Fruit fly (Drosophila melanogaster): Measurements from ENCODE around the gene GAA1.

GAA1 gene

dm6 chrX:5880139-5880924 is 7.2 kb upstream of the GAA1 start (continued):
- TF ChIP-seq scrt (GFP tag; optimal IDR thresholded peaks at IDR 0.05) (peak; percentile 67), E2f2 (GFP tag; IDR thresholded peaks at IDR 0.05) (peak; percentile 36; the same call in 1 of the 2 replicates), br (optimal IDR thresholded peaks at IDR 0.05) (no peak), gcm2 (GFP tag; optimal IDR thresholded peaks at IDR 0.05) (no peak), CG14710 (tag; optimal IDR thresholded peaks at IDR 0.05) (peak; percentile 32), CG4404 (GFP tag; IDR thresholded peaks at IDR 0.05) (no peak), lab (GFP tag; optimal IDR thresholded peaks at IDR 0.05) (peak; percentile 69), CG11695 (GFP tag; IDR thresholded peaks at IDR 0.05) (0 out of 3 replicates have a peak, but pooled peaks have one; percentile 34), CG11723 (GFP tag; optimal IDR thresholded peaks at IDR 0.05) (peak; percentile 5), Side (GFP tag; optimal IDR thresholded peaks at IDR 0.05) (no peak), crp (GFP tag; optimal IDR thresholded peaks at IDR 0.05) (no peak), D19B (GFP tag; optimal IDR thresholded peaks at IDR 0.05) (peak; percentile 27), CG13624 (GFP tag; optimal IDR thresholded peaks at IDR 0.05) (peak; percentile 88), onecut (GFP tag; IDR thresholded peaks at IDR 0.05) (peak; percentile 29; the same call in 1 of the 2 replicates), zf30C (GFP tag; optimal IDR thresholded peaks at IDR 0.05) (no peak), CG10959 (GFP tag; IDR thresholded peaks at IDR 0.05) (no peak), tx (GFP tag; optimal IDR thresholded peaks at IDR 0.05) (peak; percentile 24), Bdp1 (GFP tag; optimal IDR thresholded peaks at IDR 0.05) (no peak), CG10209 (GFP tag; optimal IDR thresholded peaks at IDR 0.05) (peak; percentile 22), toy (GFP tag; IDR thresholded peaks at IDR 0.05) (no peak), CG8281 (tag; optimal IDR thresholded peaks at IDR 0.05) (no peak), MBD-R2 (GFP tag; IDR thresholded peaks at IDR 0.05) (no peak), chinmo (GFP tag; IDR thresholded peaks at IDR 0.05; ENCODE audit: partially characterized antibody) (peak; percentile 58; the same call in 1 of the 4 replicates), sisA (GFP tag; IDR thresholded peaks at IDR 0.05) (no peak), Vsx1 (GFP tag; optimal IDR thresholded peaks at IDR 0.05) (peak; percentile 4), CG1024 (GFP tag; IDR thresholded peaks at IDR 0.05) (no peak), HHEX (GFP tag; optimal IDR thresholded peaks at IDR 0.05) (no peak), CG2116 (GFP tag; optimal IDR thresholded peaks at IDR 0.05) (no peak), abd-A (tag; optimal IDR thresholded peaks at IDR 0.05) (peak; percentile 54), CG17186 (GFP tag; optimal IDR thresholded peaks at IDR 0.05) (no peak), zen2 (GFP tag; IDR thresholded peaks at IDR 0.05; ENCODE audit: partially characterized antibody) (no peak), Max (GFP tag; optimal IDR thresholded peaks at IDR 0.05) (peak; percentile 32), CG8388 (GFP tag; optimal IDR thresholded peaks at IDR 0.05) (peak; percentile 40), Lpt (GFP tag; optimal IDR thresholded peaks at IDR 0.05) (no peak), NFAT (GFP tag; IDR thresholded peaks at IDR 0.05) (no peak), CHES-1-like (GFP tag; optimal IDR thresholded peaks at IDR 0.05) (peak; percentile 46), CG3407 (GFP tag; optimal IDR thresholded peaks at IDR 0.05) (no peak), Stat92E (GFP tag; optimal IDR thresholded peaks at IDR 0.05) (no peak), ken (GFP tag; IDR thresholded peaks at IDR 0.05) (no peak), unpg (GFP tag; optimal IDR thresholded peaks at IDR 0.05) (peak; percentile 43), Dll (GFP tag; IDR thresholded peaks at IDR 0.05; ENCODE audit: partially characterized antibody) (no peak), Kr (GFP tag; optimal IDR thresholded peaks at IDR 0.05) (peak; percentile 9), CG2120 (GFP tag; optimal IDR thresholded peaks at IDR 0.05) (peak; percentile 74), CG13287 (GFP tag; IDR thresholded peaks at IDR 0.05; ENCODE audit: partially characterized antibody) (no peak), vvl (GFP tag; IDR thresholded peaks at IDR 0.05) (peak; percentile 51), lmd (GFP tag; IDR thresholded peaks at IDR 0.05) (peak; percentile 53; the same call in 1 of the 2 replicates), Mad (GFP tag; optimal IDR thresholded peaks at IDR 0.05) (no peak), CG15601 (tag; optimal IDR thresholded peaks at IDR 0.05) (peak; percentile 51), CG17385 (GFP tag; optimal IDR thresholded peaks at IDR 0.05) (peak; percentile 37)

Measured in whole organism, embryonic.